Fruit fly (Drosophila melanogaster) whole organism, wandering third instar larva: ENCODE results near the gene CG42820.

Experiments
- Abd-B ChIP-seq: fragments of >200 bp; optimal IDR thresholded peaks from 2 replicates; lab custom pipeline; 2017; ENCODE audit warnings: missing biosample characterization, missing genetic modification characterization
- CG32264 ChIP-seq: fragments of 200-800 bp; sonication (Bioruptor generic); optimal IDR thresholded peaks from 2 replicates; lab custom pipeline; 2016; ENCODE audit warnings: missing biosample characterization, missing genetic modification characterization
- CG9705 ChIP-seq: fragments of 200-800 bp; sonication (Bioruptor generic); optimal IDR thresholded peaks from 2 replicates; lab custom pipeline; 2018; ENCODE audit warnings: missing biosample characterization, mild to moderate bottlenecking, missing genetic modification characterization
- CrebA ChIP-seq: fragments of 200-800 bp; sonication (Bioruptor generic); optimal IDR thresholded peaks from 2 replicates; lab custom pipeline; 2016; ENCODE audit warnings: missing biosample characterization, mild to moderate bottlenecking, missing genetic modification characterization, borderline replicate concordance
- Dfd ChIP-seq: fragments of >200 bp; optimal IDR thresholded peaks from 2 replicates; lab custom pipeline; 2017; ENCODE audit warnings: missing biosample characterization, missing genetic modification characterization
- GATAd ChIP-seq: sonication (Bioruptor generic); optimal IDR thresholded peaks from 2 replicates; lab custom pipeline; 2016; ENCODE audit warnings: missing biosample characterization, missing genetic modification characterization
- HLH106 ChIP-seq: fragments of 200-800 bp; optimal IDR thresholded peaks from 3 replicates; lab custom pipeline; 2019; ENCODE audit warnings: missing biosample characterization, mild to moderate bottlenecking, missing genetic modification characterization, moderate library complexity
- Hnf4 ChIP-seq: fragments of 200-800 bp; sonication (Bioruptor generic); optimal IDR thresholded peaks from 2 replicates; lab custom pipeline; 2016; ENCODE audit warnings: missing biosample characterization, mild to moderate bottlenecking, missing genetic modification characterization
- Hr78 ChIP-seq: fragments of >200 bp; optimal IDR thresholded peaks from 2 replicates; lab custom pipeline; 2017; ENCODE audit warnings: missing biosample characterization, missing genetic modification characterization
- Hr83 ChIP-seq: fragments of 200-300 bp; sonication (Bioruptor generic); optimal IDR thresholded peaks from 2 replicates; lab custom pipeline; 2016; ENCODE audit warnings: missing biosample characterization, mild to moderate bottlenecking, missing genetic modification characterization, moderate library complexity; ENCODE audit not compliant: poor library complexity, severe bottlenecking
- Jra ChIP-seq: sonication (Bioruptor generic); optimal IDR thresholded peaks from 2 replicates; lab custom pipeline; 2016; ENCODE audit warnings: missing biosample characterization, missing genetic modification characterization
- Mio ChIP-seq: sonication (Bioruptor generic); optimal IDR thresholded peaks from 2 replicates; lab custom pipeline; 2016; ENCODE audit warnings: missing biosample characterization, missing genetic modification characterization
- Myc ChIP-seq: fragments of >200 bp; optimal IDR thresholded peaks from 2 replicates; lab custom pipeline; 2017
- N ChIP-seq: fragments of >200 bp; optimal IDR thresholded peaks from 2 replicates; lab custom pipeline; 2018; ENCODE audit warnings: missing biosample characterization, missing external identifiers, missing genetic modification characterization
- OdsH ChIP-seq: fragments of 200-800 bp; sonication (Bioruptor generic); optimal IDR thresholded peaks from 2 replicates; lab custom pipeline; 2016; ENCODE audit warnings: missing biosample characterization, mild to moderate bottlenecking, missing genetic modification characterization
- Rel ChIP-seq, 2 experiments: fragments of 200-800 bp; sonication (Bioruptor generic) in 1 of 2; optimal IDR thresholded peaks; 2 replicates in 1 of 2; 3 replicates in 1 of 2; lab custom pipeline; 2016 to 2019; ENCODE audit warnings: mild to moderate bottlenecking in 2 of 2, missing biosample characterization in 2 of 2, missing genetic modification characterization in 2 of 2, moderate library complexity in 1 of 2
- Sp1 ChIP-seq: fragments of 200-800 bp; sonication (Bioruptor generic); optimal IDR thresholded peaks from 3 replicates; lab custom pipeline; 2019; ENCODE audit warnings: missing biosample characterization, mild to moderate bottlenecking, missing genetic modification characterization, moderate library complexity
- Vsx2 ChIP-seq: fragments of 200-300, 225-300 bp; sonication (Bioruptor generic); optimal IDR thresholded peaks from 2 replicates; lab custom pipeline; 2018; ENCODE audit warnings: missing biosample characterization, missing genetic modification characterization; ENCODE audit not compliant: partially characterized antibody
- br ChIP-seq: fragments of 200-800 bp; sonication (Bioruptor generic); optimal IDR thresholded peaks from 2 replicates; lab custom pipeline; 2016; ENCODE audit warnings: missing biosample characterization, missing genetic modification characterization
- brk ChIP-seq: fragments of 200-800 bp; sonication (Bioruptor generic); optimal IDR thresholded peaks from 2 replicates; lab custom pipeline; 2016; ENCODE audit warnings: missing biosample characterization, mild to moderate bottlenecking, missing genetic modification characterization
- dl ChIP-seq, 2 experiments: fragments of 175-275, 200-275 bp in 1 of 2; fragments of 200-275 bp in 1 of 2; sonication (Bioruptor generic); optimal IDR thresholded peaks; lab custom pipeline; 2018; ENCODE audit warnings: mild to moderate bottlenecking in 2 of 2, missing biosample characterization in 2 of 2, missing genetic modification characterization in 2 of 2, moderate library complexity in 2 of 2; ENCODE audit not compliant: partially characterized antibody in 2 of 2, insufficient read depth in 1 of 2
- dmrt93B ChIP-seq: fragments of 200-800 bp; sonication (Bioruptor generic); optimal IDR thresholded peaks from 2 replicates; lab custom pipeline; 2018; ENCODE audit warnings: missing biosample characterization, mild to moderate bottlenecking, missing genetic modification characterization
- dsf ChIP-seq: sonication (Bioruptor generic); optimal IDR thresholded peaks from 2 replicates; lab custom pipeline; 2016; ENCODE audit warnings: missing biosample characterization, missing genetic modification characterization, borderline replicate concordance
- ey ChIP-seq: fragments of 200-800 bp; sonication (Bioruptor generic); optimal IDR thresholded peaks from 2 replicates; lab custom pipeline; 2016; ENCODE audit warnings: missing biosample characterization, missing genetic modification characterization
- foxo ChIP-seq, 2 experiments: fragments of 200-800 bp; sonication (Bioruptor generic); optimal IDR thresholded peaks; 2 replicates in 1 of 2; 3 replicates in 1 of 2; lab custom pipeline; 2016 to 2017; ENCODE audit warnings: missing biosample characterization in 2 of 2, missing genetic modification characterization in 2 of 2
- fru ChIP-seq: fragments of 200-800 bp; sonication (Bioruptor generic); optimal IDR thresholded peaks from 3 replicates; lab custom pipeline; 2016; ENCODE audit warnings: missing biosample characterization, mild to moderate bottlenecking, missing genetic modification characterization
- h ChIP-seq: fragments of 200-800 bp; sonication (Bioruptor generic); optimal IDR thresholded peaks from 3 replicates; lab custom pipeline; 2016; ENCODE audit warnings: missing biosample characterization, mild to moderate bottlenecking, missing genetic modification characterization
- lola ChIP-seq: fragments of >200 bp; optimal IDR thresholded peaks from 2 replicates; lab custom pipeline; 2017; ENCODE audit warnings: missing biosample characterization, missing genetic modification characterization
- pan ChIP-seq: fragments of >200 bp; optimal IDR thresholded peaks from 2 replicates; lab custom pipeline; 2017
- psq ChIP-seq: fragments of 200-800 bp; sonication (Bioruptor generic); optimal IDR thresholded peaks from 3 replicates; lab custom pipeline; 2017; ENCODE audit warnings: missing biosample characterization, mild to moderate bottlenecking, missing genetic modification characterization, moderate library complexity
- rgr ChIP-seq: fragments of 200-800 bp; sonication (Bioruptor generic); optimal IDR thresholded peaks from 3 replicates; lab custom pipeline; 2016; ENCODE audit warnings: missing biosample characterization, mild to moderate bottlenecking, missing genetic modification characterization
- sage ChIP-seq: fragments of 200-800 bp; sonication (Bioruptor generic); optimal IDR thresholded peaks from 2 replicates; lab custom pipeline; 2016; ENCODE audit warnings: missing biosample characterization, mild to moderate bottlenecking, missing genetic modification characterization
- sv ChIP-seq: fragments of 200-800 bp; sonication (Bioruptor generic); optimal IDR thresholded peaks from 3 replicates; lab custom pipeline; 2016; ENCODE audit warnings: missing biosample characterization, missing genetic modification characterization
- tai ChIP-seq: sonication (Bioruptor generic); optimal IDR thresholded peaks from 2 replicates; lab custom pipeline; 2016; ENCODE audit warnings: missing biosample characterization, missing genetic modification characterization
- woc ChIP-seq: sonication (Bioruptor generic); optimal IDR thresholded peaks from 2 replicates; lab custom pipeline; 2016; ENCODE audit warnings: missing biosample characterization, mild to moderate bottlenecking, missing genetic modification characterization

Gene CG42820

dm6 chr2L:8361204-8361952 is 30.8 kb downstream of the CG42820 start:
- TF ChIP-seq tai (no peak), Jra (GFP tag; lab: Kevin White, UChicago) (no peak), OdsH (GFP tag; lab: Kevin White, UChicago) (peak; percentile 36), ey (GFP tag; lab: Kevin White, UChicago) (peak; percentile 64), Rel (GFP tag; optimal IDR thresholded peaks at IDR 0.05; lab: Kevin White, UChicago) (no peak), Rel (tag; optimal IDR thresholded peaks at IDR 0.05; lab: Kevin White, UChicago) (no peak), CG32264 (GFP tag; lab: Kevin White, UChicago) (no peak), lola (GFP tag; lab: Kevin White, UChicago) (no peak), N (GFP tag; lab: Kevin White, UChicago) (no peak), fru (peak; percentile 75), Sp1 (GFP tag; lab: Kevin White, UChicago) (peak; percentile 33), Abd-B (GFP tag; lab: Kevin White, UChicago) (no peak), psq (GFP tag; lab: Kevin White, UChicago) (peak; percentile 59), foxo (GFP tag; optimal IDR thresholded peaks at IDR 0.05; lab: Kevin White, UChicago) (peak in 1 of 2 experiments; percentile 49), HLH106 (tag; lab: Kevin White, UChicago) (peak; percentile 59), CG9705 (GFP tag; lab: Kevin White, UChicago) (peak; percentile 7), Hnf4 (GFP tag; lab: Kevin White, UChicago) (peak; percentile 1), woc (GFP tag; lab: Kevin White, UChicago) (peak; percentile 35), brk (GFP tag; lab: Kevin White, UChicago) (no peak), br (GFP tag; lab: Kevin White, UChicago) (peak; percentile 46), h (GFP tag; lab: Kevin White, UChicago) (peak; percentile 70), sage (GFP tag; lab: Kevin White, UChicago) (no peak), dmrt93B (GFP tag; lab: Kevin White, UChicago) (peak; percentile 28), GATAd (GFP tag; lab: Kevin White, UChicago) (no peak), pan (lab: Kevin White, UChicago) (no peak), rgr (GFP tag; lab: Kevin White, UChicago) (peak; percentile 17)

DNA sequence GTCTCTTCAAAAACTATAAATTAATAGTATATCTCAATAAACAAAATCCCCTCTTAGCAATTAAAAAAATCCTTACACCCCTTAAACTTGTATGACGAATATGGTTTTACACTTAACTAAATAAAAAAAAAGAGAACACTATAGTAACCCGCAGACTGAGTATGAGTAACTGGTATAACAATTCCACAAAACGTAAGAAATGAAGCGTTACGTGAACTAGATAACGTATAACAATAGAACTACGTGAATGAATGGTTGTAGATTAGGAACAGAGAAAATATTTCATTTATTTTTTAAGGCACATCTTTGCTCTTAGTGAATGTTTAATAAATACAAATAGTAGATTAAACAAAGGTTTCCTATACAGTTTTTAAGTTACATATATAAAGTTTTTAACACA is 36.8 kb downstream of the CG42820 start:
- TF ChIP-seq rgr (GFP tag; lab: Kevin White, UChicago) (no peak), woc (GFP tag; lab: Kevin White, UChicago) (no peak), Hr78 (no peak), sv (GFP tag; lab: Kevin White, UChicago) (no peak), Vsx2 (no peak), dl (GFP tag; optimal IDR thresholded peaks at IDR 0.05; lab: Kevin White, UChicago; ENCODE audit: insufficient read depth in 1 of 2, partially characterized antibody in 2 of 2) (no peak), fru (no peak), HLH106 (tag; lab: Kevin White, UChicago) (no peak), Dfd (no peak)

DNA sequence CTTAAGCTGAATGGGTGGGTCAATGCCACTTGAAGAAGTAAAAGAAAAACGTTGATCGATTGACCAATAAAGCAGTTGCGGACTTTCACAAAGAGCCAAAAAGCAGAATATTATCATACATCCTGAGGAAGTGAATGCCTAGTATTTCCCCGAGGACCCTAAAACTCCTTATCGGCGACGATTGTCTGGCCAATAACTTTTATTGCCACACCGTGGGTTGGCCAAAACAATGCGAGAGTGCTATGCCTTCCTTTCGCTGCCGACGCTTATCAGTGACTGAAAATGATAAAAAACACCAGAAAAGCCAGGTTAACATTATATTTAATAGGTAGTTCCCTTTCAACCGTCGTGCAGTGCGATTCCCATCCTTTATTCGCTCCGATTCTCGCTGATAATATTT is 40.3 kb downstream of the CG42820 start, which contains the start of gene Mur29B:
TSS of gene Mur29B (plus strand) at position 324 of the 400 bp plus-strand sequence.
- TF ChIP-seq Rel (GFP tag; optimal IDR thresholded peaks at IDR 0.05; lab: Kevin White, UChicago), result no peak
- peak; percentile 92 for TF ChIP-seq Rel (tag; optimal IDR thresholded peaks at IDR 0.05; lab: Kevin White, UChicago)
- TF ChIP-seq Hr83 (GFP tag; lab: Kevin White, UChicago), result peak; percentile 29
- no peak for TF ChIP-seq N (GFP tag; lab: Kevin White, UChicago)
- no peak for TF ChIP-seq Myc (lab: Kevin White, UChicago)
- no peak for TF ChIP-seq Mio (GFP tag; lab: Kevin White, UChicago)
- peak; percentile 2 for TF ChIP-seq br (GFP tag; lab: Kevin White, UChicago)
- peak; percentile 22 for TF ChIP-seq CrebA
- TF ChIP-seq psq (GFP tag; lab: Kevin White, UChicago), result no peak
- no peak for TF ChIP-seq Hnf4 (GFP tag; lab: Kevin White, UChicago)
- no peak for TF ChIP-seq dsf (GFP tag; lab: Kevin White, UChicago)
- TF ChIP-seq, all 38 proteins: peak for 4
